Worm (Caenorhabditis elegans): Measurements from ENCODE around the gene T20D3.5.
"Not testable (repeated sequence)": the region's sequence is repeated elsewhere in the genome, so short reads cannot be mapped to it uniquely, and the experiment has no call there.

DNA sequence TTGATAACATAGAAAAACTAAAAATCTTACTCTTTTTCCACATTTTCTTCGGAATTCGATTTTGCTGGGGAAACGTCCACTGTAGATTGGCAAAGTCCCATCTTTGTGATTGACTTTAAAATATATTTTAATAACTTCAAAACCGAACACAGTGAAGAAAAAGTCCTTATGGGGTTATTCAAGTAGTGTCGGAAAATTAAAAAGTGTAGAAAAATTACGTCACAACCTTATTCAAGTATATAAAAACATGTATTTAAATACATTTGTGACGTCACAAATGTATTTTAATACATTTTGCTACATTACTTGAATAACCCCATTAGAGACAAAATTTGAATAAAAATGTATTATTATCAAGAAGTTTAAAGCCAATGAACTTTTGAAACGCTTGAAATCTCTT is 24.0 kb upstream of the T20D3.5 start, which contains the start of gene F49C12.7:
- not testable (repeated sequence) for TF ChIP-seq hlh-11 (tag; optimal IDR thresholded peaks at IDR 0.05); nhr-11 (tag; optimal IDR thresholded peaks at IDR 0.05); dve-1 (tag; optimal IDR thresholded peaks at IDR 0.05; ENCODE audit: insufficient read depth); unc-62 (GFP tag; optimal IDR thresholded peaks at IDR 0.05 in 1 of 2); unc-62 (tag; optimal IDR thresholded peaks at IDR 0.05); ZK546.5 (tag; optimal IDR thresholded peaks at IDR 0.05); nhr-25 (tag; optimal IDR thresholded peaks at IDR 0.05; ENCODE audit: borderline replicate concordance, insufficient read depth); set-16 (GFP tag; IDR thresholded peaks at IDR 0.05); F26F4.8 (GFP tag; conservative IDR thresholded peaks at IDR 0.05); snpc-4 (tag; optimal IDR thresholded peaks at IDR 0.05); jun-1 (tag; optimal IDR thresholded peaks at IDR 0.05); ceh-82 (tag; optimal IDR thresholded peaks at IDR 0.05); unc-130 (GFP tag; optimal IDR thresholded peaks at IDR 0.05)

All from whole organism, L4 larva.